Fruit fly (Drosophila melanogaster) whole organism, pupa: ENCODE results near the gene Ids.

Experiments
- CG10348 ChIP-seq: fragments of 200-800 bp; sonication (Bioruptor generic); IDR thresholded peaks from 2 replicates; pipeline ENCODE4 v1.3.6; 2022; ENCODE audit warnings: missing biosample characterization, missing genetic modification characterization
- CG12605 ChIP-seq: fragments of 200-800 bp; sonication (Bioruptor generic); IDR thresholded peaks from 2 replicates; pipeline ENCODE4 v1.3.6; 2022; ENCODE audit warnings: missing biosample characterization, missing genetic modification characterization
- CG13204 ChIP-seq: fragments of 200-800 bp; sonication (Bioruptor generic); optimal IDR thresholded peaks from 2 replicates; lab custom pipeline; 2018; ENCODE audit warnings: missing biosample characterization, mild to moderate bottlenecking, missing genetic modification characterization, moderate library complexity
- CG14655 ChIP-seq: fragments of 200-800 bp; sonication (Bioruptor generic); optimal IDR thresholded peaks from 3 replicates; lab custom pipeline; 2017; ENCODE audit warnings: mild to moderate bottlenecking, missing biosample characterization, missing genetic modification reagents, missing genetic modification characterization
- CG15710 ChIP-seq: fragments of 200-800 bp; sonication (Bioruptor generic); optimal IDR thresholded peaks from 2 replicates; lab custom pipeline; 2018; ENCODE audit warnings: missing biosample characterization, mild to moderate bottlenecking, missing genetic modification characterization, moderate library complexity
- CG17806 ChIP-seq: fragments of 200-800 bp; sonication (Bioruptor generic); optimal IDR thresholded peaks from 2 replicates; lab custom pipeline; 2018; ENCODE audit warnings: missing biosample characterization, mild to moderate bottlenecking, missing genetic modification characterization, moderate library complexity
- CG32121 ChIP-seq: fragments of 200-800 bp; sonication (Bioruptor generic); IDR thresholded peaks from 2 replicates; pipeline ENCODE4 v1.3.6; 2022; ENCODE audit warnings: missing biosample characterization, missing genetic modification characterization
- CG34367 ChIP-seq: fragments of 200-800 bp; sonication (Bioruptor generic); optimal IDR thresholded peaks from 2 replicates; lab custom pipeline; 2018; ENCODE audit warnings: missing biosample characterization, mild to moderate bottlenecking, missing genetic modification characterization
- CG4496 ChIP-seq: fragments of 200-800 bp; sonication (Bioruptor generic); IDR thresholded peaks from 3 replicates; pipeline ENCODE4 v1.3.6; 2022; ENCODE audit warnings: missing biosample characterization, missing genetic modification characterization
- CG8159 ChIP-seq: fragments of 200-800 bp; sonication (Bioruptor generic); optimal IDR thresholded peaks from 3 replicates; lab custom pipeline; 2018; ENCODE audit warnings: missing biosample characterization, mild to moderate bottlenecking, missing genetic modification characterization, moderate library complexity
- CG8301 ChIP-seq: fragments of 200-800 bp; sonication (Bioruptor generic); optimal IDR thresholded peaks from 2 replicates; lab custom pipeline; 2018; ENCODE audit warnings: missing biosample characterization, mild to moderate bottlenecking, missing genetic modification characterization
- CG9948 ChIP-seq: fragments of 200-800 bp; sonication (Bioruptor generic); optimal IDR thresholded peaks from 2 replicates; lab custom pipeline; 2018; ENCODE audit warnings: missing biosample characterization, mild to moderate bottlenecking, missing genetic modification characterization, moderate library complexity
- D1 ChIP-seq: fragments of 200-800 bp; sonication (Bioruptor generic); optimal IDR thresholded peaks from 2 replicates; lab custom pipeline; 2018; ENCODE audit warnings: missing biosample characterization, mild to moderate bottlenecking, missing genetic modification characterization, moderate library complexity
- EcR ChIP-seq: fragments of 200-800 bp; sonication (Bioruptor generic); optimal IDR thresholded peaks from 3 replicates; lab custom pipeline; 2019; ENCODE audit warnings: missing biosample characterization, missing genetic modification characterization, mild to moderate bottlenecking, moderate library complexity, missing genetic modification reagents
- Ets98B ChIP-seq: fragments of 200-800 bp; sonication (Bioruptor generic); IDR thresholded peaks from 2 replicates; pipeline ENCODE4 v1.3.6; 2022; ENCODE audit warnings: missing biosample characterization, missing genetic modification characterization
- Pif1A ChIP-seq: fragments of 200-800 bp; sonication (Bioruptor generic); optimal IDR thresholded peaks from 3 replicates; lab custom pipeline; 2016; ENCODE audit warnings: missing biosample characterization, missing genetic modification characterization
- Pif1B ChIP-seq: fragments of 200-800 bp; sonication (Bioruptor generic); optimal IDR thresholded peaks from 3 replicates; lab custom pipeline; 2016; ENCODE audit warnings: missing biosample characterization, missing genetic modification characterization
- Snoo ChIP-seq: fragments of 200-800 bp; sonication (Bioruptor generic); optimal IDR thresholded peaks from 3 replicates; lab custom pipeline; 2017; ENCODE audit warnings: missing biosample characterization, mild to moderate bottlenecking, missing genetic modification characterization, inconsistent platforms
- fd96Ca ChIP-seq: fragments of 200-800 bp; sonication (Bioruptor generic); IDR thresholded peaks from 3 replicates; pipeline ENCODE4 v1.3.6; 2022; ENCODE audit warnings: missing biosample characterization, missing genetic modification characterization
- gl ChIP-seq: fragments of 200-800 bp; sonication (Bioruptor generic); optimal IDR thresholded peaks from 2 replicates; lab custom pipeline; 2018; ENCODE audit warnings: missing biosample characterization, mild to moderate bottlenecking, missing genetic modification characterization
- rn ChIP-seq: fragments of 200-800 bp; sonication (Bioruptor generic); IDR thresholded peaks from 2 replicates; pipeline ENCODE4 v1.3.6; 2022; ENCODE audit warnings: missing biosample characterization, missing genetic modification characterization

Ids gene

DNA sequence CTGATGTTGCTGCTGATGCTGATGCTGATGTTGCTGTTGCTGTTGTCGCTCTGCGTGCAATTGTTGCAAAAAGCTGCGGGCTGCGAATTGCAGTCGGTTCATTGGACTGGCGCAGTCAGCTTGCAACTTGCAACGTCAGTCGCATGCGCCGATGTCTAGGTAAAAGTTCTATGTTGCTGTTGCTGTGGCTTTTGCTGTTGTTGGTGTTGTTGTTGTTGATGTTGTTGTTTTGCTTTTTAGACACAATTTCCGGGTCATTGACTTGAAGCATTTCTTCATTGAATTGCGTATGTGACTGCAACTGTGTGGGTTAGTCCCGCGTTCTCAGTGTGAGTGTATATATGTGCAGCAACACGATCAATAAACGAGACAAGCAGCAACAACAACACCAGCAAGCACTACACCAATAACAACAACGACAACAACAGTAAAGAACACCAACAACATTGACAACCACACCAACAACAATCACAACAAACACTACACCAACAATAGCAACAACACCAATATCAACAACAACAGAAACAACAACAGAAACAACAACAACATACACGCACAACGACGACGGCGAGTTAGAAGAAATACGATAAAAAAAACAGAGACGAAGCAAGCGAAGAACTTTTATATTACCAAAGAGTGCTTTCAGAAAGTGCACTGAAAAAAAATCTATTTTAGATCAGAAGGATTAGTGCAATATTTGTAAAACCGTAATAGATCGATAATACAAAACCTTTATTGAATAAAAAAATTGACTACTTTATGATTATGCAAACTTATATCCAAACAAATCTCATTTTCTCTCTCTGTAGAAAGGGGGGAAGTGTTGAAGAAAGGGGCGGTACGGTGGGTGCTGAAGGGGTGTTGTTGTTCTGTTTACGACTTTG is 16.1 kb downstream of the Ids start:
- TF ChIP-seq CG17806 (tag; lab: Kevin White, UChicago) = peak; percentile 91
- TF ChIP-seq CG12605 = peak; percentile 58
- peak; percentile 85 for TF ChIP-seq CG4496
- no peak for TF ChIP-seq CG13204 (GFP tag; lab: Kevin White, UChicago)
- TF ChIP-seq CG10348 (GFP tag; lab: Robert Waterston, UW) = no peak
- peak; percentile 96 for TF ChIP-seq CG14655 (GFP tag; lab: Kevin White, UChicago)
- no peak for TF ChIP-seq Snoo (tag; lab: Kevin White, UChicago)
- TF ChIP-seq fd96Ca (GFP tag; lab: Robert Waterston, UW) = no peak; the same call in 2 of the 3 replicates
- peak; percentile 77 for TF ChIP-seq D1 (tag; lab: Kevin White, UChicago)
- TF ChIP-seq Ets98B = peak; percentile 8
- no peak for TF ChIP-seq CG34367 (tag; lab: Kevin White, UChicago)
- TF ChIP-seq Pif1A (GFP tag; lab: Kevin White, UChicago) = no peak
- no peak; the same call in 1 of the 2 replicates for TF ChIP-seq CG32121 (GFP tag; lab: Robert Waterston, UW)
- TF ChIP-seq Pif1B (GFP tag; lab: Kevin White, UChicago) = no peak
- peak; percentile 88 for TF ChIP-seq CG9948 (tag; lab: Kevin White, UChicago)
- TF ChIP-seq rn (GFP tag; lab: Robert Waterston, UW) = peak; percentile 87
- no peak for TF ChIP-seq CG15710
- TF ChIP-seq CG8159 = peak; percentile 95
- no peak for TF ChIP-seq gl (tag; lab: Kevin White, UChicago)
- TF ChIP-seq EcR = peak; percentile 94
- peak; percentile 87 for TF ChIP-seq CG8301 (tag; lab: Kevin White, UChicago)

DNA sequence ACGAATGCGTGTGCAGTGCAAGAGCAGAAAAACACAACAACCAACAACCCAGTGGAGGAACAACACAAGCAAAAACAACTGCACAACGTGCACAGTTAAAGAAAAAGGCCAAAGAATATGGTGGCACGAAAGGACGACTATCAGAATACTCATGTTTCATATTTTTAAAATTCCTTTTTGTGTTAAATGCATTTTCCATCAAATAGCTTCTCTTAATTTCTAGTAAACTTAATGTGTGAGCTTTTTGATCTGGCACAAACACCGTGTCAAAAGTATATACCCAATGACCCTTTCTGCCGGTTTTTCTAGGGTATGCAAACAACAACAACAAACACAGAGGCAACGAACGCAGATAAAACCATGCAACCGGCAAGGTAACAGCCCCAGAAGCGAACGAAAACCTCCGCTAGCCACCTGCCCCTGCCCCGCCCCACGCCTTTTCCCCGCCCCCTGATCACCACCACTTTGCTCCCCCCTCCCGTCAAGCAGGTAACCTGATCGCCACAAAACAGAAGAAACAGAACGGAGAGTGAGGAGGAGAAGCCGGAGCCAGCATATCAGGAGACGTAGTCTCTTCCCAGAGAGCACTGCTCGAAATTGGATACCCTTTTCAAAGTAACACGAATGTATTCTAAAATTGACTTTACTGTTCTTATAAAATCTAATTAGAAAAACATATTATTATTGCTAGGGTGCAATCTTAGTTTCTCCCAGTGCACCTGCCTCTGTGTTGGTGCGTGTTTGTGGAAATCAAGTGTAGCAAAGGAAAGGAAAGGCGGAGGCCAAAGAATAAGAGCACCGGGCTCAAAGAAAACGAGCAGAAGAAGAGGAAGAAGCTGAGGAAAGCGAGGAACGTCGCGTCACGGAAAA is 17.0 kb downstream of the Ids start:
- TF ChIP-seq CG32121 (GFP tag; lab: Robert Waterston, UW) (peak; percentile 75), Pif1A (GFP tag; lab: Kevin White, UChicago) (peak; percentile 95), CG13204 (GFP tag; lab: Kevin White, UChicago) (peak; percentile 89), Snoo (tag; lab: Kevin White, UChicago) (peak; percentile 94), D1 (tag; lab: Kevin White, UChicago) (peak; percentile 43), Pif1B (GFP tag; lab: Kevin White, UChicago) (peak; percentile 93), CG8301 (tag; lab: Kevin White, UChicago) (peak; percentile 94), CG8159 (peak; percentile 97), CG9948 (tag; lab: Kevin White, UChicago) (peak; percentile 94), rn (GFP tag; lab: Robert Waterston, UW) (peak; percentile 95), CG10348 (GFP tag; lab: Robert Waterston, UW) (peak; percentile 55), gl (tag; lab: Kevin White, UChicago) (peak; percentile 95), CG17806 (tag; lab: Kevin White, UChicago) (peak; percentile 95), CG34367 (tag; lab: Kevin White, UChicago) (peak; percentile 99), CG14655 (GFP tag; lab: Kevin White, UChicago) (peak; percentile 97), CG15710 (peak; percentile 97), EcR (peak; percentile 94), Ets98B (peak; percentile 91), CG4496 (peak; percentile 95), CG12605 (peak; percentile 91), fd96Ca (GFP tag; lab: Robert Waterston, UW) (peak; percentile 96)
- TF ChIP-seq, all 21 proteins: peak for 21

DNA sequence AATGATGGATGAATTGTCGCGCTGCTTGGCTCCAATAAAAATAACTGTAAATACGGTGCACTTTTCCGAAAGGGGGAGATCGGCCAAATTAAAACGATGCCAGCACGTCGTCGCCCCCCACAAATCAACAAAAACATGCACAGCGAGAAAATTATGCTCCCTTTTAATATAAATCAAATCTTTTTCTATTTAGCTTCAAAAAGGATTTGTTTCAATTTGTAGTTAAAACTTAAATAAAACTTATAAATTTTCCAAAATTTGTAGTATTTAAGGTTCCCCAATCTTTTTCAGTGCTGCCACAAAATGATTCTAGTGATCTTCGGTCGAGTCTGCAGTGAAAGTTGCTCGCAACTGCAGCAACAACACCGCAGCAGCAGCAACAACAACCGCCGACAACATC is 18.0 kb downstream of the Ids start:
- TF ChIP-seq Pif1B (GFP tag; lab: Kevin White, UChicago) = peak; percentile 85
- TF ChIP-seq D1 (tag; lab: Kevin White, UChicago) = peak; percentile 81
- peak; percentile 87 for TF ChIP-seq CG15710
- TF ChIP-seq CG12605 = peak; percentile 88
- TF ChIP-seq Snoo (tag; lab: Kevin White, UChicago) = peak; percentile 70
- peak; percentile 70 for TF ChIP-seq gl (tag; lab: Kevin White, UChicago)
- peak; percentile 90 for TF ChIP-seq CG8159
- peak; percentile 89 for TF ChIP-seq CG4496
- no peak; the same call in none of the 2 replicates for TF ChIP-seq rn (GFP tag; lab: Robert Waterston, UW)
- TF ChIP-seq CG14655 (GFP tag; lab: Kevin White, UChicago) = peak; percentile 95
- TF ChIP-seq CG9948 (tag; lab: Kevin White, UChicago) = peak; percentile 91
- TF ChIP-seq CG34367 (tag; lab: Kevin White, UChicago) = peak; percentile 86
- TF ChIP-seq Pif1A (GFP tag; lab: Kevin White, UChicago) = peak; percentile 86
- TF ChIP-seq Ets98B = peak; percentile 87
- no peak for TF ChIP-seq EcR
- TF ChIP-seq CG32121 (GFP tag; lab: Robert Waterston, UW) = no peak
- peak; percentile 87 for TF ChIP-seq fd96Ca (GFP tag; lab: Robert Waterston, UW)
- peak; percentile 58 for TF ChIP-seq CG13204 (GFP tag; lab: Kevin White, UChicago)
- peak; percentile 24; the same call in 1 of the 2 replicates for TF ChIP-seq CG10348 (GFP tag; lab: Robert Waterston, UW)
- peak; percentile 95 for TF ChIP-seq CG8301 (tag; lab: Kevin White, UChicago)
- peak; percentile 89 for TF ChIP-seq CG17806 (tag; lab: Kevin White, UChicago)

DNA sequence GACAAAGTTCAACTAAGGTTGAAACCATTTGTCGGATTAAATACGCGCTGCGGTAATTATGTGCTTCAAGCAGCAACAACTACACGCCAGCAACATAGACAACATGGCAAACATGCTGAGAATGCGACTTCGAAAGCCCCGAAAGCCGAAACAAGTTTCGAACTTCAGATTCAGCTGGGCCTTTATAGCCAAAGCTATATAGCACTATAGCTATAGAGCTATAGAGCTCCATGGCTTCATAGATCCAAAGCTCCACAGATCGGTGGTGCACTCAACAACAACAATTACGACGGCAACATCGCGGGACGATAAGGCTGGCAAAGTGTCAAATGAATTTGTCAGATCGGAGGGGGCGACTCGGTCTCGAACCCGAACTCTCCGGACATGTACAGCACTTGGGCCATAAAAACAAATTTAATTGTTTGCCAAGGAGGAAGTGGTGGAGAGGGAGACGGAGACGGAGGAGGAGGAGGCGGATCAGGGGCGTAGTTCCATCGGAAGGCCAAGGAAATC is 19.3 kb downstream of the Ids start:
- TF ChIP-seq CG17806 (tag; lab: Kevin White, UChicago) (no peak), CG8159 (no peak), CG8301 (tag; lab: Kevin White, UChicago) (no peak), CG15710 (no peak), Pif1B (GFP tag; lab: Kevin White, UChicago) (no peak)
